Worm (Caenorhabditis elegans) whole organism, L4/young adult: ENCODE measurements around the gene Y102A5C.27.

ENCODE experiments used
- W03F9.2 ChIP-seq: fragments of 150-350 bp; optimal IDR thresholded peaks from 2 replicates; lab custom pipeline; 2014; ENCODE audit warnings: missing biosample characterization, missing genetic modification characterization
- dao-5 ChIP-seq: sonication (generic microtip); optimal IDR thresholded peaks from 2 replicates; lab custom pipeline; 2016; ENCODE audit warnings: missing genotype, missing genetic modification characterization, moderate library complexity, missing compliant biosample characterization
- him-1 ChIP-seq: sonication (generic microtip); optimal IDR thresholded peaks from 2 replicates; lab custom pipeline; 2016; ENCODE audit warnings: missing genotype, missing genetic modification reagents, missing genetic modification characterization, missing compliant biosample characterization

DNA sequence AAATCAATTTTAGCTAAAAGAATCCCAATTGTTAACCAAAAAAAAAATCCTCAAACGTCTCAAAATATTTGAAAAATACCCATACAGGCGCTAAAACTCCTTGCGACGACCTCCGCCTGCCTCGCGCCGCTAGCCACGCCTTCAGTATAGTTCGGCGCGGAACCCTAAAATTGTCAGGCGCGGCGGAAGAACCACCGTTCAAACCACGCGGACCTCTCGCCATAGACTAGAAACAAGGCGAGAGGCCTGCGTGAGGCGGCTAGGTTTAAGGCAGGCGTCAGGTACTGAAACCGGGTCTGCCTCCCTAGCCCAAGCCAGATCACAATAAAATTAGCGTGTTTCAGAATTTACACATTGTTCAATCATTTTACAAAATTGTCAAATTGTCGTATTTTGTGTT, 3.9 kb upstream of the Y102A5C.27 start:
- no peak for TF ChIP-seq him-1
- TF ChIP-seq dao-5 (tag; lab: Kevin White, UChicago), result no peak
- TF ChIP-seq W03F9.2 (tag; lab: Kevin White, UChicago), result no peak
